Fruit fly (Drosophila melanogaster) whole organism, wandering third instar larva: ENCODE data around the gene SIFaR.
A peak's percentile ranks its signal among the peaks of the same experiment; 100 is the strongest.

ENCODE experiments used
- Abd-B ChIP-seq: fragments of >200 bp; optimal IDR thresholded peaks from 2 replicates; lab custom pipeline; 2017; ENCODE audit warnings: missing biosample characterization, missing genetic modification characterization
- CG32264 ChIP-seq: fragments of 200-800 bp; sonication (Bioruptor generic); optimal IDR thresholded peaks from 2 replicates; lab custom pipeline; 2016; ENCODE audit warnings: missing biosample characterization, missing genetic modification characterization
- CG9705 ChIP-seq: fragments of 200-800 bp; sonication (Bioruptor generic); optimal IDR thresholded peaks from 2 replicates; lab custom pipeline; 2018; ENCODE audit warnings: missing biosample characterization, mild to moderate bottlenecking, missing genetic modification characterization
- CrebA ChIP-seq: fragments of 200-800 bp; sonication (Bioruptor generic); optimal IDR thresholded peaks from 2 replicates; lab custom pipeline; 2016; ENCODE audit warnings: missing biosample characterization, mild to moderate bottlenecking, missing genetic modification characterization, borderline replicate concordance
- Dfd ChIP-seq: fragments of >200 bp; optimal IDR thresholded peaks from 2 replicates; lab custom pipeline; 2017; ENCODE audit warnings: missing biosample characterization, missing genetic modification characterization
- Dif ChIP-seq: fragments of 200-275, 200-300 bp; sonication (Bioruptor generic); optimal IDR thresholded peaks from 2 replicates; lab custom pipeline; 2018; ENCODE audit warnings: missing biosample characterization, missing genetic modification characterization; ENCODE audit not compliant: partially characterized antibody
- GATAd ChIP-seq: sonication (Bioruptor generic); optimal IDR thresholded peaks from 2 replicates; lab custom pipeline; 2016; ENCODE audit warnings: missing biosample characterization, missing genetic modification characterization
- HLH106 ChIP-seq: fragments of 200-800 bp; optimal IDR thresholded peaks from 3 replicates; lab custom pipeline; 2019; ENCODE audit warnings: missing biosample characterization, mild to moderate bottlenecking, missing genetic modification characterization, moderate library complexity
- Hnf4 ChIP-seq: fragments of 200-800 bp; sonication (Bioruptor generic); optimal IDR thresholded peaks from 2 replicates; lab custom pipeline; 2016; ENCODE audit warnings: missing biosample characterization, mild to moderate bottlenecking, missing genetic modification characterization
- Hr78 ChIP-seq: fragments of >200 bp; optimal IDR thresholded peaks from 2 replicates; lab custom pipeline; 2017; ENCODE audit warnings: missing biosample characterization, missing genetic modification characterization
- Hr83 ChIP-seq: fragments of 200-300 bp; sonication (Bioruptor generic); optimal IDR thresholded peaks from 2 replicates; lab custom pipeline; 2016; ENCODE audit warnings: missing biosample characterization, mild to moderate bottlenecking, missing genetic modification characterization, moderate library complexity; ENCODE audit not compliant: poor library complexity, severe bottlenecking
- Jra ChIP-seq: sonication (Bioruptor generic); optimal IDR thresholded peaks from 2 replicates; lab custom pipeline; 2016; ENCODE audit warnings: missing biosample characterization, missing genetic modification characterization
- Mio ChIP-seq: sonication (Bioruptor generic); optimal IDR thresholded peaks from 2 replicates; lab custom pipeline; 2016; ENCODE audit warnings: missing biosample characterization, missing genetic modification characterization
- Myc ChIP-seq: fragments of >200 bp; optimal IDR thresholded peaks from 2 replicates; lab custom pipeline; 2017
- N ChIP-seq: fragments of >200 bp; optimal IDR thresholded peaks from 2 replicates; lab custom pipeline; 2018; ENCODE audit warnings: missing biosample characterization, missing external identifiers, missing genetic modification characterization
- OdsH ChIP-seq: fragments of 200-800 bp; sonication (Bioruptor generic); optimal IDR thresholded peaks from 2 replicates; lab custom pipeline; 2016; ENCODE audit warnings: missing biosample characterization, mild to moderate bottlenecking, missing genetic modification characterization
- Rel ChIP-seq, 2 experiments: fragments of 200-800 bp; sonication (Bioruptor generic) in 1 of 2; optimal IDR thresholded peaks; 2 replicates in 1 of 2; 3 replicates in 1 of 2; lab custom pipeline; 2016 to 2019; ENCODE audit warnings: mild to moderate bottlenecking in 2 of 2, missing biosample characterization in 2 of 2, missing genetic modification characterization in 2 of 2, moderate library complexity in 1 of 2
- Sp1 ChIP-seq: fragments of 200-800 bp; sonication (Bioruptor generic); optimal IDR thresholded peaks from 3 replicates; lab custom pipeline; 2019; ENCODE audit warnings: missing biosample characterization, mild to moderate bottlenecking, missing genetic modification characterization, moderate library complexity
- Vsx2 ChIP-seq: fragments of 200-300, 225-300 bp; sonication (Bioruptor generic); optimal IDR thresholded peaks from 2 replicates; lab custom pipeline; 2018; ENCODE audit warnings: missing biosample characterization, missing genetic modification characterization; ENCODE audit not compliant: partially characterized antibody
- br ChIP-seq: fragments of 200-800 bp; sonication (Bioruptor generic); optimal IDR thresholded peaks from 2 replicates; lab custom pipeline; 2016; ENCODE audit warnings: missing biosample characterization, missing genetic modification characterization
- brk ChIP-seq: fragments of 200-800 bp; sonication (Bioruptor generic); optimal IDR thresholded peaks from 2 replicates; lab custom pipeline; 2016; ENCODE audit warnings: missing biosample characterization, mild to moderate bottlenecking, missing genetic modification characterization
- dl ChIP-seq, 2 experiments: fragments of 175-275, 200-275 bp in 1 of 2; fragments of 200-275 bp in 1 of 2; sonication (Bioruptor generic); optimal IDR thresholded peaks; lab custom pipeline; 2018; ENCODE audit warnings: mild to moderate bottlenecking in 2 of 2, missing biosample characterization in 2 of 2, missing genetic modification characterization in 2 of 2, moderate library complexity in 2 of 2; ENCODE audit not compliant: partially characterized antibody in 2 of 2, insufficient read depth in 1 of 2
- dmrt93B ChIP-seq: fragments of 200-800 bp; sonication (Bioruptor generic); optimal IDR thresholded peaks from 2 replicates; lab custom pipeline; 2018; ENCODE audit warnings: missing biosample characterization, mild to moderate bottlenecking, missing genetic modification characterization
- dsf ChIP-seq: sonication (Bioruptor generic); optimal IDR thresholded peaks from 2 replicates; lab custom pipeline; 2016; ENCODE audit warnings: missing biosample characterization, missing genetic modification characterization, borderline replicate concordance
- ey ChIP-seq: fragments of 200-800 bp; sonication (Bioruptor generic); optimal IDR thresholded peaks from 2 replicates; lab custom pipeline; 2016; ENCODE audit warnings: missing biosample characterization, missing genetic modification characterization
- foxo ChIP-seq, 2 experiments: fragments of 200-800 bp; sonication (Bioruptor generic); optimal IDR thresholded peaks; 2 replicates in 1 of 2; 3 replicates in 1 of 2; lab custom pipeline; 2016 to 2017; ENCODE audit warnings: missing biosample characterization in 2 of 2, missing genetic modification characterization in 2 of 2
- fru ChIP-seq: fragments of 200-800 bp; sonication (Bioruptor generic); optimal IDR thresholded peaks from 3 replicates; lab custom pipeline; 2016; ENCODE audit warnings: missing biosample characterization, mild to moderate bottlenecking, missing genetic modification characterization
- h ChIP-seq: fragments of 200-800 bp; sonication (Bioruptor generic); optimal IDR thresholded peaks from 3 replicates; lab custom pipeline; 2016; ENCODE audit warnings: missing biosample characterization, mild to moderate bottlenecking, missing genetic modification characterization
- jim ChIP-seq: fragments of 175-275, 200-325 bp; sonication (Bioruptor generic); optimal IDR thresholded peaks from 2 replicates; lab custom pipeline; 2016; ENCODE audit warnings: missing biosample characterization, mild to moderate bottlenecking, missing genetic modification characterization
- lola ChIP-seq: fragments of >200 bp; optimal IDR thresholded peaks from 2 replicates; lab custom pipeline; 2017; ENCODE audit warnings: missing biosample characterization, missing genetic modification characterization
- pan ChIP-seq: fragments of >200 bp; optimal IDR thresholded peaks from 2 replicates; lab custom pipeline; 2017
- psq ChIP-seq: fragments of 200-800 bp; sonication (Bioruptor generic); optimal IDR thresholded peaks from 3 replicates; lab custom pipeline; 2017; ENCODE audit warnings: missing biosample characterization, mild to moderate bottlenecking, missing genetic modification characterization, moderate library complexity
- rgr ChIP-seq: fragments of 200-800 bp; sonication (Bioruptor generic); optimal IDR thresholded peaks from 3 replicates; lab custom pipeline; 2016; ENCODE audit warnings: missing biosample characterization, mild to moderate bottlenecking, missing genetic modification characterization
- sage ChIP-seq: fragments of 200-800 bp; sonication (Bioruptor generic); optimal IDR thresholded peaks from 2 replicates; lab custom pipeline; 2016; ENCODE audit warnings: missing biosample characterization, mild to moderate bottlenecking, missing genetic modification characterization
- sv ChIP-seq: fragments of 200-800 bp; sonication (Bioruptor generic); optimal IDR thresholded peaks from 3 replicates; lab custom pipeline; 2016; ENCODE audit warnings: missing biosample characterization, missing genetic modification characterization
- tai ChIP-seq: sonication (Bioruptor generic); optimal IDR thresholded peaks from 2 replicates; lab custom pipeline; 2016; ENCODE audit warnings: missing biosample characterization, missing genetic modification characterization
- usp ChIP-seq: fragments of >200 bp; optimal IDR thresholded peaks from 2 replicates; lab custom pipeline; 2017; ENCODE audit warnings: missing biosample characterization, missing genetic modification characterization
- woc ChIP-seq: sonication (Bioruptor generic); optimal IDR thresholded peaks from 2 replicates; lab custom pipeline; 2016; ENCODE audit warnings: missing biosample characterization, mild to moderate bottlenecking, missing genetic modification characterization

Gene SIFaR

dm6 chr3R:21296038-21296727 is 2.4 kb upstream of the SIFaR start:
- TF ChIP-seq dl (GFP tag; optimal IDR thresholded peaks at IDR 0.05; lab: Kevin White, UChicago; ENCODE audit: insufficient read depth in 1 of 2, partially characterized antibody in 2 of 2) (peak; percentile 38 to 47), fru (GFP tag; lab: Kevin White, UChicago) (peak; percentile 84), brk (GFP tag; lab: Kevin White, UChicago) (peak; percentile 85), sv (GFP tag; lab: Kevin White, UChicago) (peak; percentile 75), Hr83 (GFP tag; lab: Kevin White, UChicago) (peak; percentile 93), Abd-B (no peak), CrebA (peak; percentile 72), lola (GFP tag; lab: Kevin White, UChicago) (no peak), jim (GFP tag; lab: Kevin White, UChicago) (peak; percentile 62), Mio (GFP tag; lab: Kevin White, UChicago) (peak; percentile 51), Jra (GFP tag; lab: Kevin White, UChicago) (peak; percentile 3), br (peak; percentile 82), CG32264 (GFP tag; lab: Kevin White, UChicago) (peak; percentile 65), Rel (GFP tag; optimal IDR thresholded peaks at IDR 0.05; lab: Kevin White, UChicago) (peak; percentile 59), Rel (tag; optimal IDR thresholded peaks at IDR 0.05; lab: Kevin White, UChicago) (peak; percentile 52), Myc (lab: Kevin White, UChicago) (peak; percentile 24), ey (GFP tag; lab: Kevin White, UChicago) (peak; percentile 89), Dif (GFP tag; lab: Kevin White, UChicago) (peak; percentile 57), h (GFP tag; lab: Kevin White, UChicago) (peak; percentile 94), Sp1 (GFP tag; lab: Kevin White, UChicago) (peak; percentile 94), sage (peak; percentile 86), Dfd (GFP tag; lab: Kevin White, UChicago) (no peak), CG9705 (GFP tag; lab: Kevin White, UChicago) (peak; percentile 74), pan (no peak), HLH106 (tag; lab: Kevin White, UChicago) (peak; percentile 92), OdsH (peak; percentile 89), Hr78 (GFP tag; lab: Kevin White, UChicago) (no peak), N (GFP tag; lab: Kevin White, UChicago) (no peak), rgr (GFP tag; lab: Kevin White, UChicago) (peak; percentile 91), foxo (GFP tag; optimal IDR thresholded peaks at IDR 0.05; lab: Kevin White, UChicago) (peak; percentile 59 to 83), Vsx2 (peak; percentile 47), psq (peak; percentile 82), woc (GFP tag; lab: Kevin White, UChicago) (peak; percentile 90), usp (GFP tag; lab: Kevin White, UChicago) (no peak), tai (GFP tag; lab: Kevin White, UChicago) (peak; percentile 53), GATAd (GFP tag; lab: Kevin White, UChicago) (no peak), dmrt93B (GFP tag; lab: Kevin White, UChicago) (peak; percentile 83), Hnf4 (peak; percentile 62), dsf (GFP tag; lab: Kevin White, UChicago) (peak; percentile 9)
- TF ChIP-seq, all 38 proteins: peak for 30

DNA sequence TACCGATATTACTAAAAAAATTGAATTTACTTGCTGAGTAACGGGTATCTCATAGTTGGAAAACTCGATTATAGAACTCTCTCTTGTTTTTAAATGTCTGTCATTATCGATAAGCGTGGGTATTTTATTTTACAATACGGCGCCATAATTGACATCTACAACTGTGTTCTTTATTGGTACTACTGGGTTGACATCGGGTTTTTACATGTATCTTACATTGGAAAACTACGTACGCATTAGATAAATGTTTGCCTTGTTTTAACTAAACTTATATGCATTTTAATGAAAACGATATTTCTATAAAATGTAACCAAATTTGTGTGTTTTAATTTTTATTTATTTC is 1.9 kb upstream of the SIFaR start:
- TF ChIP-seq brk (GFP tag; lab: Kevin White, UChicago): no peak
- no peak for TF ChIP-seq woc (GFP tag; lab: Kevin White, UChicago)
- no peak for TF ChIP-seq Abd-B
- TF ChIP-seq dl (GFP tag; optimal IDR thresholded peaks at IDR 0.05; lab: Kevin White, UChicago; ENCODE audit: insufficient read depth in 1 of 2, partially characterized antibody in 2 of 2): no peak
- no peak for TF ChIP-seq lola (GFP tag; lab: Kevin White, UChicago)
- TF ChIP-seq Myc (lab: Kevin White, UChicago): peak; percentile 41
- TF ChIP-seq ey (GFP tag; lab: Kevin White, UChicago): no peak
- no peak for TF ChIP-seq foxo (GFP tag; optimal IDR thresholded peaks at IDR 0.05; lab: Kevin White, UChicago)
- TF ChIP-seq, all 38 proteins: peak for 1
